Fruit fly (Drosophila melanogaster): ENCODE data around the gene CG13004.

The CG13004 gene

dm6 chrX:16833097-16833496 is 2.2 kb downstream of the CG13004 start (continued):
- TF ChIP-seq CG4404 (GFP tag; IDR thresholded peaks at IDR 0.05) (peak; percentile 41; the same call in 1 of the 2 replicates), CG9609 (GFP tag; optimal IDR thresholded peaks at IDR 0.05) (peak; percentile 48), Mrtf (GFP tag; IDR thresholded peaks at IDR 0.05) (peak; percentile 67), CG10654 (GFP tag; optimal IDR thresholded peaks at IDR 0.05) (peak; percentile 65), CHES-1-like (GFP tag; optimal IDR thresholded peaks at IDR 0.05) (peak; percentile 7), CG42726 (GFP tag; IDR thresholded peaks at IDR 0.05; ENCODE audit: partially characterized antibody) (no peak), CG1647 (GFP tag; optimal IDR thresholded peaks at IDR 0.05) (peak; percentile 63), sqz (GFP tag; optimal IDR thresholded peaks at IDR 0.05) (peak; percentile 10), phol (tag; optimal IDR thresholded peaks at IDR 0.05) (peak; percentile 79), btn (GFP tag; optimal IDR thresholded peaks at IDR 0.05) (peak; percentile 73), CG9727 (GFP tag; optimal IDR thresholded peaks at IDR 0.05) (peak; percentile 67), Poxn (GFP tag; IDR thresholded peaks at IDR 0.05) (no peak), CG8281 (tag; optimal IDR thresholded peaks at IDR 0.05) (peak; percentile 63), Neu2 (GFP tag; optimal IDR thresholded peaks at IDR 0.05; ENCODE audit: borderline replicate concordance) (no peak), HmgZ (tag; optimal IDR thresholded peaks at IDR 0.05) (peak; percentile 16), onecut (GFP tag; IDR thresholded peaks at IDR 0.05) (peak; percentile 67), CG34376 (GFP tag; optimal IDR thresholded peaks at IDR 0.05) (no peak), CG18619 (GFP tag; optimal IDR thresholded peaks at IDR 0.05) (peak; percentile 50), Nf-YB (GFP tag; optimal IDR thresholded peaks at IDR 0.05) (peak; percentile 44), grn (GFP tag; optimal IDR thresholded peaks at IDR 0.05) (no peak), ac (GFP tag; optimal IDR thresholded peaks at IDR 0.05) (no peak), CG30020 (tag; optimal IDR thresholded peaks at IDR 0.05) (peak; percentile 22), hb (GFP tag; IDR thresholded peaks at IDR 0.05; ENCODE audit: partially characterized antibody) (no peak), HLHmδ (GFP tag; optimal IDR thresholded peaks at IDR 0.05) (no peak), fru (optimal IDR thresholded peaks at IDR 0.05) (no peak), CG2678 (tag; optimal IDR thresholded peaks at IDR 0.05) (peak; percentile 85), Hand (GFP tag; optimal IDR thresholded peaks at IDR 0.05) (no peak), Hsf (GFP tag; optimal IDR thresholded peaks at IDR 0.05) (peak; percentile 68), br (optimal IDR thresholded peaks at IDR 0.05) (no peak), CG1529 (GFP tag; optimal IDR thresholded peaks at IDR 0.05) (peak; percentile 77), CG30403 (GFP tag; optimal IDR thresholded peaks at IDR 0.05) (peak; percentile 74), lbe (GFP tag; optimal IDR thresholded peaks at IDR 0.05) (no peak), CG12071 (GFP tag; optimal IDR thresholded peaks at IDR 0.05) (peak; percentile 77), Dip3 (GFP tag; optimal IDR thresholded peaks at IDR 0.05) (no peak), wor (GFP tag; IDR thresholded peaks at IDR 0.05) (peak; percentile 65), CrebB (tag; optimal IDR thresholded peaks at IDR 0.05) (peak; percentile 22), ara (GFP tag; IDR thresholded peaks at IDR 0.05) (peak; percentile 70), ato (GFP tag; IDR thresholded peaks at IDR 0.05; ENCODE audit: partially characterized antibody) (no peak), Chrac-16 (GFP tag; optimal IDR thresholded peaks at IDR 0.05) (peak; percentile 61), CG6254 (GFP tag; optimal IDR thresholded peaks at IDR 0.05) (peak; percentile 77), CG7556 (GFP tag; optimal IDR thresholded peaks at IDR 0.05) (peak; percentile 61), CG11723 (GFP tag; optimal IDR thresholded peaks at IDR 0.05) (peak; percentile 55), D19B (GFP tag; optimal IDR thresholded peaks at IDR 0.05) (peak; percentile 19), CG4854 (GFP tag; optimal IDR thresholded peaks at IDR 0.05) (peak; percentile 42), da (GFP tag; optimal IDR thresholded peaks at IDR 0.05) (peak; percentile 38), CG8359 (GFP tag; optimal IDR thresholded peaks at IDR 0.05; ENCODE audit: borderline replicate concordance) (peak; percentile 25), bbx (GFP tag; IDR thresholded peaks at IDR 0.05; ENCODE audit: partially characterized antibody) (no peak), CG15011 (GFP tag; optimal IDR thresholded peaks at IDR 0.05) (peak; percentile 47), Deaf1 (tag; optimal IDR thresholded peaks at IDR 0.05) (peak; percentile 28), bcd (GFP tag; optimal IDR thresholded peaks at IDR 0.05) (peak; percentile 71), Dek (tag; optimal IDR thresholded peaks at IDR 0.05) (peak; percentile 27)

Data from whole organism, embryonic.